Fruit fly (Drosophila melanogaster): Measurements from ENCODE around the gene Mst84B.

DNA sequence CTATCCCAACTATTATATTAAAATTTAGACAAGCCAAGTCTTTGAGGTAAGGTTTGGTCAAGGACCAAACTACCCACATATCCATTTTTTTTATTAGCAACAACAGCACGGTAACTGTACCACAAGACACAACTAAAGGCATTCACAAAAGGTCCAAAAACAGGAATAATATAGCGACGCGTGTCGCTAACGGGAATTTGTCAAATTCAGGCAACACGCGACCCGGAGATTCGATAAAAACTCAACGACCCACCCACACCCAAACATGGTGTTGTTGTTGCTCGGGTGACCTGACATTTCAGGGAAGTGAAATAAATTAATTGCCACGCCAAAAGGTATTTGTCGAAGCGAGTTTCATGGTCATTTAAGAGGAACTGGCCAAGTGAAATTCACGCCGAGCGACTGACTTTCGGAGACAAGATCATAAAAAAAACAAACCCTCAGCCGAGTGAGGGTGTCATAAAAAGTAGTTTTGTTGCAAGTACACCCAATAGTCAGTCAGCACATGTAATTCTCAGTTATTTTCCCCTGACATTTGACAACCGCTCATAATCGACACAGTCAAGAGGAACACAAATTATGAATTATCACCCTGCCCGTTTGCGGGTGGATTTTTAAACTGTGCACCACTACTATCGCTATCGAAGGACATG is 49.4 kb downstream of the Mst84B start:
- no peak for TF ChIP-seq CG6689 (GFP tag; IDR thresholded peaks at IDR 0.05)
- no peak for TF ChIP-seq CG17912 (GFP tag; optimal IDR thresholded peaks at IDR 0.05)
- TF ChIP-seq peb (GFP tag; IDR thresholded peaks at IDR 0.05): no peak
- no peak for TF ChIP-seq fd3F (GFP tag; optimal IDR thresholded peaks at IDR 0.05)
- TF ChIP-seq ara (GFP tag; IDR thresholded peaks at IDR 0.05): no peak
- no peak for TF ChIP-seq repo (GFP tag; optimal IDR thresholded peaks at IDR 0.05)
- TF ChIP-seq HLH54F (GFP tag; optimal IDR thresholded peaks at IDR 0.05): no peak
- no peak for TF ChIP-seq CG10321 (GFP tag; IDR thresholded peaks at IDR 0.05)

Measured in whole organism, embryonic.